Fruit fly (Drosophila melanogaster): Measurements from ENCODE around the gene CG17129.

The CG17129 gene

dm6 chr3L:638757-639353 lies 41.3 kb downstream of the CG17129 start (continued):
- TF ChIP-seq insv (GFP tag; optimal IDR thresholded peaks at IDR 0.05) (no peak), CG34376 (GFP tag; optimal IDR thresholded peaks at IDR 0.05) (peak; percentile 11), tx (GFP tag; optimal IDR thresholded peaks at IDR 0.05) (no peak), ara (GFP tag; IDR thresholded peaks at IDR 0.05) (peak; percentile 11; the same call in 1 of the 2 replicates), CG11093 (GFP tag; IDR thresholded peaks at IDR 0.05) (no peak), vvl (GFP tag; IDR thresholded peaks at IDR 0.05) (peak; percentile 25; the same call in 1 of the 2 replicates), nau (GFP tag; optimal IDR thresholded peaks at IDR 0.05) (no peak), CG30431 (GFP tag; optimal IDR thresholded peaks at IDR 0.05) (no peak), CG18599 (GFP tag; optimal IDR thresholded peaks at IDR 0.05) (no peak), bbx (GFP tag; IDR thresholded peaks at IDR 0.05; ENCODE audit: partially characterized antibody) (no peak), Rx (GFP tag; IDR thresholded peaks at IDR 0.05) (no peak), Eip74EF (GFP tag; optimal IDR thresholded peaks at IDR 0.05) (peak in 1 of 2 experiments; percentile 51), Bteb2 (GFP tag; optimal IDR thresholded peaks at IDR 0.05) (no peak), Meics (GFP tag; optimal IDR thresholded peaks at IDR 0.05) (peak; percentile 8), kay (GFP tag; optimal IDR thresholded peaks at IDR 0.05) (peak; percentile 74), Drgx (GFP tag; IDR thresholded peaks at IDR 0.05) (0 out of 2 replicates have a peak, but pooled peaks have one; percentile 29), nerfin-1 (tag; optimal IDR thresholded peaks at IDR 0.05) (no peak)

DNA sequence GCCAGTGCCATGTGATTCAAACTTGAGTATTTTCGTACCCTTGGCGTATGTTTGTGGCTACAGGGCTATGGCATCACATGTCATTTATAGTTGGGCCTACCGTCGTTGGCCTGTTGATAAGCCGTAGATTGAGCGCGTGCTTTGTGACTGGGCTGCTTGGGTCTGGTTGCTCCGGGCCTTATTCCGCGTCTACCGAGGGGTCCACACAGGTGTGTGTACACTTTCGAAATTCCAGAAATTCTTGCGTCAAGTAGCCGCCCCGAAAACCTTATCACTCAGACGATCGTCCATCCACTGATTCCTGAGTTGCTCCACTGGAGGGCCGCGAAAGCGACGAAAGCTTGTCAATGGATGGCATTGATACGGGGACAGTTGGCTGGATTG lies 42.1 kb downstream of the CG17129 start:
- TF ChIP-seq aop (GFP tag; IDR thresholded peaks at IDR 0.05) (no peak), pan (optimal IDR thresholded peaks at IDR 0.05) (no peak), pan (GFP tag; optimal IDR thresholded peaks at IDR 0.05 in 1 of 2, IDR thresholded peaks at IDR 0.05 in 1 of 2) (no peak), GATAe (GFP tag; conservative IDR thresholded peaks at IDR 0.05) (no peak), gfzf (GFP tag; optimal IDR thresholded peaks at IDR 0.05) (no peak), so (GFP tag; IDR thresholded peaks at IDR 0.05) (no peak), CG10654 (GFP tag; optimal IDR thresholded peaks at IDR 0.05) (no peak), chn (GFP tag; optimal IDR thresholded peaks at IDR 0.05) (no peak), B-H2 (GFP tag; optimal IDR thresholded peaks at IDR 0.05) (no peak), wek (GFP tag; optimal IDR thresholded peaks at IDR 0.05) (no peak), NfI (GFP tag; optimal IDR thresholded peaks at IDR 0.05) (no peak), stwl (tag; optimal IDR thresholded peaks at IDR 0.05) (no peak), CG8478 (optimal IDR thresholded peaks at IDR 0.05) (no peak), peb (GFP tag; IDR thresholded peaks at IDR 0.05) (no peak), CG8281 (tag; optimal IDR thresholded peaks at IDR 0.05) (peak; percentile 17), exex (tag; optimal IDR thresholded peaks at IDR 0.05) (peak; percentile 50), Med (GFP tag) (peak; percentile 78), CG9932 (GFP tag; IDR thresholded peaks at IDR 0.05) (no peak), BtbVII (GFP tag; optimal IDR thresholded peaks at IDR 0.05) (no peak), Opbp (GFP tag; IDR thresholded peaks at IDR 0.05; ENCODE audit: partially characterized antibody) (no peak), D (optimal IDR thresholded peaks at IDR 0.05) (no peak), D (GFP tag; optimal IDR thresholded peaks at IDR 0.05) (no peak), Pdp1 (GFP tag; optimal IDR thresholded peaks at IDR 0.05) (peak in 1 of 2 experiments; percentile 26), sug (tag; optimal IDR thresholded peaks at IDR 0.05) (peak; percentile 94), CG10462 (GFP tag; optimal IDR thresholded peaks at IDR 0.05) (no peak), pita (GFP tag; optimal IDR thresholded peaks at IDR 0.05) (no peak), sna (GFP tag; IDR thresholded peaks at IDR 0.05; ENCODE audit: partially characterized antibody) (no peak), CHES-1-like (GFP tag; optimal IDR thresholded peaks at IDR 0.05) (peak; percentile 5), tll (GFP tag; optimal IDR thresholded peaks at IDR 0.05) (no peak), Sox102F (GFP tag; optimal IDR thresholded peaks at IDR 0.05) (no peak), Jarid2 (GFP tag; optimal IDR thresholded peaks at IDR 0.05) (no peak), Max (GFP tag; optimal IDR thresholded peaks at IDR 0.05) (no peak), trh (GFP tag; optimal IDR thresholded peaks at IDR 0.05) (no peak), Meics (GFP tag; optimal IDR thresholded peaks at IDR 0.05) (peak; percentile 13)
